Worm (Caenorhabditis elegans) whole organism, mixed stage, embryonic: Measurements from ENCODE around the gene bus-18.

Experiments
- ces-1 ChIP-seq: fragments of 150-350 bp; optimal IDR thresholded peaks from 2 replicates; lab custom pipeline; 2014; ENCODE audit warnings: missing biosample characterization, missing genetic modification reagents, missing genetic modification characterization
- drap-1 ChIP-seq: fragments of 200-800 bp; sonication (Bioruptor generic); optimal IDR thresholded peaks from 3 replicates; lab custom pipeline; 2018; ENCODE audit warnings: mild to moderate bottlenecking, missing genetic modification characterization, missing compliant biosample characterization
- hlh-1 ChIP-seq: fragments of 150-350 bp; optimal IDR thresholded peaks from 2 replicates; lab custom pipeline; 2014; ENCODE audit warnings: missing biosample characterization, missing genetic modification reagents, missing genetic modification characterization
- nhr-28 ChIP-seq: fragments of 150-350 bp; optimal IDR thresholded peaks from 2 replicates; lab custom pipeline; 2014; ENCODE audit warnings: missing biosample characterization, missing genetic modification characterization
- nhr-76 ChIP-seq: sonication (generic microtip); optimal IDR thresholded peaks from 2 replicates; lab custom pipeline; 2017; ENCODE audit warnings: missing biosample characterization, missing genetic modification characterization
- pha-4 ChIP-seq: fragments of 150-350 bp; optimal IDR thresholded peaks from 2 replicates; lab custom pipeline; 2018; ENCODE audit warnings: missing biosample characterization, missing genetic modification reagents, missing genetic modification characterization
- tbx-8 ChIP-seq: fragments of 200-800 bp; sonication (Bioruptor generic); optimal IDR thresholded peaks from 2 replicates; lab custom pipeline; 2018; ENCODE audit warnings: mild to moderate bottlenecking, missing genetic modification characterization, moderate library complexity, missing compliant biosample characterization
- unc-39 ChIP-seq: fragments of 150-350 bp; optimal IDR thresholded peaks from 2 replicates; lab custom pipeline; 2014; ENCODE audit warnings: missing biosample characterization, missing genetic modification characterization
- ztf-11 ChIP-seq: fragments of 150-350 bp; optimal IDR thresholded peaks from 2 replicates; lab custom pipeline; 2014; ENCODE audit warnings: missing biosample characterization, missing genetic modification characterization

DNA sequence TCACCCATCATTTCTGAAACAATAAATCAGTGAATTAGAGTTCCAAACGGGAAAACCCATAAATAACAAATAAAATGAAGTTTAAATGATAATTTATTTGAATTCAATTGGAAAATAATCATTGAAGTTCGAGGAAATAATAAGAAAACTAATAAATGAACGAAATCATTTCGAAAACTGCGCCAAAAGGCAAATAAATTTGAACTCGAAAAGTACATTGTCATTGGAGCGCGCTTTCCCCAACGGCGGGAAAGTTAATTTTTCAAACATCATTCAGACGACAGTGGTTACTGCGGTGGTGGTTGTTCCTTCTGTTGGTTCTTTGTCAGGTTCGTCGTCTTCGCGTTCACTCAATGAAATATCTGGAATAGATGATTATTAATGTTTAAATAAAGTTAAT, 40.1 kb upstream of the bus-18 start, which contains the start of gene npp-22:
- TF ChIP-seq nhr-76 (tag; lab: Kevin White, UChicago) = no peak
- TF ChIP-seq drap-1 (GFP tag; lab: Kevin White, UChicago) = no peak
- no peak for TF ChIP-seq hlh-1 (tag; lab: Kevin White, UChicago)
- no peak for TF ChIP-seq unc-39
- no peak for TF ChIP-seq pha-4 (tag; lab: Kevin White, UChicago)
- no peak for TF ChIP-seq ztf-11 (tag; lab: Kevin White, UChicago)
- TF ChIP-seq tbx-8 (GFP tag; lab: Kevin White, UChicago) = no peak
- TF ChIP-seq ces-1 = no peak
- TF ChIP-seq nhr-28 (tag; lab: Kevin White, UChicago) = no peak
